Worm (Caenorhabditis elegans): ENCODE measurements around the gene F26F2.10.

ce11 chrV:20618632-20619031 is 24.0 kb upstream of the F26F2.10 start, which contains the start of gene F46B3.7:
- TF ChIP-seq ztf-6 (GFP tag; IDR thresholded peaks at IDR 0.05) (no peak), sdz-38 (tag; optimal IDR thresholded peaks at IDR 0.05) (no peak)

All from whole organism, young adult.